Fruit fly (Drosophila melanogaster) whole organism, embryonic: Measurements from ENCODE around the gene mRpL14.

ENCODE experiments used
- Ada2b ChIP-seq: fragments of 200-800 bp; sonication (Bioruptor generic); IDR thresholded peaks from 2 replicates; pipeline ENCODE4 v1.3.6; 2022; ENCODE audit warnings: missing biosample characterization, missing genetic modification characterization
- B-H1 ChIP-seq: fragments of 200-800 bp; sonication (Bioruptor generic); IDR thresholded peaks from 3 replicates; pipeline ENCODE4 v1.3.6; 2022; ENCODE audit warnings: missing biosample characterization, missing genetic modification characterization
- CG10431 ChIP-seq: fragments of 200-800 bp; sonication (Bioruptor generic); optimal IDR thresholded peaks from 3 replicates; lab custom pipeline; 2018; ENCODE audit warnings: missing biosample characterization, mild to moderate bottlenecking, missing genetic modification characterization
- CG11696 ChIP-seq: fragments of 200-800 bp; sonication (Bioruptor generic); IDR thresholded peaks from 2 replicates; pipeline ENCODE4 v1.3.6; 2022; ENCODE audit warnings: missing biosample characterization, missing genetic modification characterization
- CG13296 ChIP-seq: fragments of 200-800 bp; sonication (Bioruptor generic); optimal IDR thresholded peaks from 3 replicates; lab custom pipeline; 2018; ENCODE audit warnings: missing biosample characterization, mild to moderate bottlenecking, missing genetic modification characterization
- CG13424 ChIP-seq: fragments of 200-800 bp; sonication (Bioruptor generic); optimal IDR thresholded peaks from 2 replicates; lab custom pipeline; 2019; ENCODE audit warnings: missing biosample characterization, mild to moderate bottlenecking, missing genetic modification characterization, moderate library complexity
- CG13775 ChIP-seq: fragments of 200-800 bp; sonication (Bioruptor generic); optimal IDR thresholded peaks from 3 replicates; lab custom pipeline; 2017; ENCODE audit warnings: missing biosample characterization, mild to moderate bottlenecking, missing genetic modification characterization
- CG15479 ChIP-seq: fragments of 200-800 bp; sonication (Bioruptor generic); optimal IDR thresholded peaks from 3 replicates; lab custom pipeline; 2019; ENCODE audit warnings: missing biosample characterization, mild to moderate bottlenecking, missing genetic modification characterization, moderate library complexity
- CG15514 ChIP-seq: fragments of 200-800 bp; sonication (Bioruptor generic); optimal IDR thresholded peaks from 3 replicates; lab custom pipeline; 2017; ENCODE audit warnings: missing biosample characterization, missing genetic modification characterization, mild to moderate bottlenecking, moderate library complexity, missing genetic modification reagents
- CG18262 ChIP-seq: fragments of 200-800 bp; optimal IDR thresholded peaks from 3 replicates; lab custom pipeline; 2019; ENCODE audit warnings: missing biosample characterization, mild to moderate bottlenecking, missing genetic modification characterization, moderate library complexity
- CG18764 ChIP-seq: fragments of 200-800 bp; sonication (Bioruptor generic); optimal IDR thresholded peaks from 3 replicates; lab custom pipeline; 2016; ENCODE audit warnings: missing biosample characterization, missing genetic modification characterization
- CG2116 ChIP-seq: fragments of 200-800 bp; sonication (Bioruptor generic); optimal IDR thresholded peaks from 3 replicates; lab custom pipeline; 2018; ENCODE audit warnings: missing biosample characterization, mild to moderate bottlenecking, missing genetic modification characterization
- CG3281 ChIP-seq: fragments of 200-800 bp; sonication (Bioruptor generic); optimal IDR thresholded peaks from 3 replicates; lab custom pipeline; 2017; ENCODE audit warnings: missing biosample characterization, mild to moderate bottlenecking, missing genetic modification characterization
- CG33213 ChIP-seq: fragments of 200-800 bp; sonication (Bioruptor generic); optimal IDR thresholded peaks from 3 replicates; lab custom pipeline; 2016; ENCODE audit warnings: missing biosample characterization, missing genetic modification characterization
- CG34422 ChIP-seq: fragments of 200-800 bp; sonication (Bioruptor generic); IDR thresholded peaks from 3 replicates; pipeline ENCODE4 v1.3.6; 2022; ENCODE audit warnings: missing biosample characterization, missing genetic modification characterization
- CG4617 ChIP-seq: fragments of 200-800 bp; sonication (Bioruptor generic); optimal IDR thresholded peaks from 3 replicates; lab custom pipeline; 2016; ENCODE audit warnings: missing biosample characterization, missing genetic modification characterization, borderline replicate concordance
- CG7271 ChIP-seq: fragments of 200-800 bp; sonication (Bioruptor generic); optimal IDR thresholded peaks from 2 replicates; lab custom pipeline; 2018; ENCODE audit warnings: missing biosample characterization, mild to moderate bottlenecking, missing genetic modification characterization, moderate library complexity
- CkIIα-i1 ChIP-seq: fragments of 200-800 bp; sonication (Bioruptor generic); IDR thresholded peaks from 2 replicates; pipeline ENCODE4 v1.3.6; 2022; ENCODE audit warnings: missing biosample characterization, missing genetic modification characterization
- Dll ChIP-seq: fragments of 200-800 bp; sonication (Bioruptor generic); IDR thresholded peaks from 4 replicates; pipeline ENCODE4 v1.3.6; 2022; ENCODE audit warnings: missing biosample characterization, missing genetic modification characterization; ENCODE audit not compliant: partially characterized antibody
- Doc2 ChIP-seq: fragments of 200-800 bp; sonication (Bioruptor generic); IDR thresholded peaks from 2 replicates; pipeline ENCODE4 v1.3.6; 2022; ENCODE audit warnings: missing biosample characterization, missing genetic modification characterization
- Gug ChIP-seq: fragments of 200-800 bp; sonication (Bioruptor generic); IDR thresholded peaks from 4 replicates; pipeline ENCODE4 v1.3.6; 2022; ENCODE audit warnings: missing biosample characterization, missing genetic modification characterization
- Kr ChIP-seq: fragments of 200-800 bp; sonication (Bioruptor generic); optimal IDR thresholded peaks from 2 replicates; lab custom pipeline; 2017; ENCODE audit warnings: missing biosample characterization, mild to moderate bottlenecking, missing genetic modification characterization
- Lhr ChIP-seq: fragments of 200-800 bp; sonication (Bioruptor generic); optimal IDR thresholded peaks from 3 replicates; lab custom pipeline; 2017; ENCODE audit warnings: mild to moderate bottlenecking, missing biosample characterization, missing genetic modification reagents, missing genetic modification characterization
- Meics ChIP-seq: fragments of 200-800 bp; sonication (Bioruptor generic); optimal IDR thresholded peaks from 2 replicates; lab custom pipeline; 2017; ENCODE audit warnings: missing biosample characterization, mild to moderate bottlenecking, missing genetic modification characterization
- Mes4 ChIP-seq: fragments of 200-800 bp; sonication (Bioruptor generic); optimal IDR thresholded peaks from 2 replicates; lab custom pipeline; 2016; ENCODE audit warnings: missing biosample characterization, missing genetic modification characterization
- NFAT ChIP-seq: fragments of 200-800 bp; sonication (Bioruptor generic); IDR thresholded peaks from 2 replicates; pipeline ENCODE4 v1.3.6; 2022; ENCODE audit warnings: missing biosample characterization, missing genetic modification characterization
- Nf-YC ChIP-seq: fragments of 200-800 bp; optimal IDR thresholded peaks from 3 replicates; lab custom pipeline; 2019; ENCODE audit warnings: missing biosample characterization, mild to moderate bottlenecking, missing genetic modification characterization, moderate library complexity
- Opbp ChIP-seq: fragments of 200-800 bp; sonication (Bioruptor generic); IDR thresholded peaks from 3 replicates; pipeline ENCODE4 v1.3.6; 2022; ENCODE audit warnings: missing biosample characterization, missing genetic modification characterization; ENCODE audit not compliant: partially characterized antibody
- Ptx1 ChIP-seq: fragments of 200-800 bp; sonication (Bioruptor generic); IDR thresholded peaks from 2 replicates; pipeline ENCODE4 v1.3.6; 2022; ENCODE audit warnings: missing biosample characterization, missing genetic modification characterization
- Six4 ChIP-seq: fragments of 200-800 bp; sonication (Bioruptor generic); optimal IDR thresholded peaks from 2 replicates; lab custom pipeline; 2016; ENCODE audit warnings: missing biosample characterization, missing genetic modification characterization
- Taf1 ChIP-seq: fragments of 200-800 bp; sonication (Bioruptor generic); IDR thresholded peaks from 2 replicates; pipeline ENCODE4 v1.3.6; 2022; ENCODE audit warnings: missing biosample characterization, missing genetic modification characterization
- ap ChIP-seq: fragments of 200-800 bp; sonication (Bioruptor generic); IDR thresholded peaks from 2 replicates; pipeline ENCODE4 v1.3.6; 2022; ENCODE audit warnings: missing biosample characterization, missing genetic modification characterization
- chm ChIP-seq: fragments of 200-800 bp; sonication (Bioruptor generic); IDR thresholded peaks from 2 replicates; pipeline ENCODE4 v1.3.6; 2022; ENCODE audit warnings: missing biosample characterization, missing genetic modification characterization
- crol ChIP-seq: fragments of 200-800 bp; sonication (Bioruptor generic); IDR thresholded peaks from 2 replicates; pipeline ENCODE4 v1.3.6; 2022; ENCODE audit warnings: missing biosample characterization, missing genetic modification characterization
- grn ChIP-seq: fragments of 200-800 bp; sonication (Bioruptor generic); optimal IDR thresholded peaks from 3 replicates; lab custom pipeline; 2017; ENCODE audit warnings: missing biosample characterization, missing genetic modification characterization
- hth ChIP-seq: fragments of >200 bp; optimal IDR thresholded peaks from 2 replicates; lab custom pipeline; 2017; ENCODE audit warnings: inconsistent platforms
- lilli ChIP-seq: fragments of 200-800 bp; sonication (Bioruptor generic); optimal IDR thresholded peaks from 3 replicates; lab custom pipeline; 2016; ENCODE audit warnings: missing biosample characterization, missing genetic modification characterization
- mam ChIP-seq: fragments of 200-800 bp; sonication (Bioruptor generic); optimal IDR thresholded peaks from 3 replicates; lab custom pipeline; 2016; ENCODE audit warnings: missing biosample characterization, missing genetic modification characterization
- onecut ChIP-seq: fragments of 200-800 bp; sonication (Bioruptor generic); IDR thresholded peaks from 2 replicates; pipeline ENCODE4 v1.3.6; 2022; ENCODE audit warnings: missing biosample characterization, missing genetic modification characterization
- p53 ChIP-seq: fragments of 200-800 bp; sonication (Bioruptor generic); optimal IDR thresholded peaks from 2 replicates; lab custom pipeline; 2016; ENCODE audit warnings: missing biosample characterization, missing genetic modification characterization
- pfk ChIP-seq: fragments of 200-800 bp; sonication (Bioruptor generic); optimal IDR thresholded peaks from 2 replicates; lab custom pipeline; 2018; ENCODE audit warnings: missing biosample characterization, mild to moderate bottlenecking, missing genetic modification characterization, moderate library complexity
- ranshi ChIP-seq: fragments of 200-800 bp; sonication (Bioruptor generic); IDR thresholded peaks from 2 replicates; pipeline ENCODE4 v1.3.6; 2022; ENCODE audit warnings: missing biosample characterization, missing genetic modification characterization
- rib ChIP-seq: fragments of 200-800 bp; sonication (Bioruptor generic); IDR thresholded peaks from 2 replicates; pipeline ENCODE4 v1.3.6; 2022; ENCODE audit warnings: missing biosample characterization, missing genetic modification characterization
- sc ChIP-seq, 3 experiments: fragments of >200 bp in 2 of 3; fragments of 200-800 bp in 1 of 3; sonication (Bioruptor generic) in 1 of 3; optimal IDR thresholded peaks; 2 replicates in 2 of 3; 3 replicates in 1 of 3; lab custom pipeline; 2017; ENCODE audit warnings: mild to moderate bottlenecking in 1 of 3, missing biosample characterization in 1 of 3, missing genetic modification characterization in 1 of 3, missing genetic modification reagents in 1 of 3
- sens-2 ChIP-seq: fragments of 200-800 bp; sonication (Bioruptor generic); IDR thresholded peaks from 2 replicates; pipeline ENCODE4 v1.3.6; 2022; ENCODE audit warnings: missing biosample characterization, missing genetic modification characterization
- sima ChIP-seq: fragments of 200-800 bp; sonication (Bioruptor generic); optimal IDR thresholded peaks from 2 replicates; lab custom pipeline; 2016; ENCODE audit warnings: missing biosample characterization, missing genetic modification characterization
- sna ChIP-seq: fragments of 200-800 bp; sonication (Bioruptor generic); IDR thresholded peaks from 2 replicates; pipeline ENCODE4 v1.3.6; 2022; ENCODE audit warnings: missing biosample characterization, missing genetic modification characterization; ENCODE audit not compliant: partially characterized antibody
- sqz ChIP-seq: fragments of 200-800 bp; sonication (Bioruptor generic); optimal IDR thresholded peaks from 3 replicates; lab custom pipeline; 2018; ENCODE audit warnings: missing biosample characterization, mild to moderate bottlenecking, missing genetic modification characterization
- ssp ChIP-seq: fragments of 200-800 bp; sonication (Bioruptor generic); IDR thresholded peaks from 2 replicates; pipeline ENCODE4 v1.3.6; 2022; ENCODE audit warnings: missing biosample characterization, missing genetic modification characterization
- wdn ChIP-seq: fragments of 200-800 bp; sonication (Bioruptor generic); IDR thresholded peaks from 2 replicates; pipeline ENCODE4 v1.3.6; 2022; ENCODE audit warnings: missing biosample characterization, missing genetic modification characterization

Gene mRpL14

DNA sequence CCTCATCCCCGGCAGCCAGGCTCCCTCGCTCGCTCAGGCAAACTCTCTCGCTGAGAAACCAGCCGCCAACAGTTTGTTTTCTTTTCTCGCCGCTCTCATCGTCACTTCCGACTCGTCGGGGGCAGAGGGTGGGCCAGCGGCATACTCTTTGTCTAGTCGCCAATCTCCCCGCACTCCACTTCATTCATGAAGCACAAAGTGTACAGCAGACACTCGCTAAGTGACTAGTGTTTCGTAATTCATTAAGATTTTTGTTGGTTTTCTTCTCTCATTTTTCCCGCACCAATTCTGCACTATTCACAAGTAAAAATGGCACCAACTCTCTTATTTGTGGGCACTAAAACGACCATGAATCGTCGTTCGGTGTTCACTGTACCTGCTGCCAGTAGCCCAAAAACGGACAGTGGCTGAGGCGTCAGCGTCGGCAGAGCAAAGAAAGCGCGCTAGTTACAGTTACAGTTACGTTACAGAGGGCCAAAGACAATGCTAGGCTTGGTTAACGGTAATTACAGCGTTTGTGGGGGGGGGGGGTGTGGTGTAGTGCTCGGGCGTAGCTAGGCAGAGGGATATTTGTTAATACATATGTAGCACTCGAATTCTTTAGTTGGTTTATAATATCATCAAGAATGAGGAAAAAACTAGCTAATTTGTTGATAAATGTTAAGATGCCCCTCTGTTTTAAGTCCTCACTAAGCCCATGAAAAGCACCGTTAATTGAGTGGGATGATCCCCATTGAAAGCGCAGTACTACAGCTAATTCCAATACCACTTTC lies 46.8 kb downstream of the mRpL14 start:
- TF ChIP-seq rib (GFP tag; lab: Robert Waterston, UW) (peak; percentile 94), ap (peak; percentile 98), CG15514 (GFP tag; lab: Kevin White, UChicago) (peak; percentile 94), Taf1 (peak; percentile 94), Nf-YC (tag; lab: Kevin White, UChicago) (peak; percentile 85), CG10431 (GFP tag; lab: Kevin White, UChicago) (peak; percentile 95), ssp (GFP tag; lab: Robert Waterston, UW) (peak; percentile 94), p53 (peak; percentile 98), onecut (GFP tag; lab: Robert Waterston, UW) (peak; percentile 96), sqz (GFP tag; lab: Kevin White, UChicago) (peak; percentile 97), CG4617 (GFP tag; lab: Kevin White, UChicago) (peak; percentile 99), sima (GFP tag; lab: Kevin White, UChicago) (peak; percentile 96), sc (optimal IDR thresholded peaks at IDR 0.05; lab: Kevin White, UChicago) (no peak), sc (GFP tag; optimal IDR thresholded peaks at IDR 0.05; lab: Kevin White, UChicago) (peak; percentile 98), lilli (peak; percentile 99), CG18764 (GFP tag; lab: Kevin White, UChicago) (peak; percentile 98), CG13775 (GFP tag; lab: Kevin White, UChicago) (peak; percentile 95), Gug (GFP tag; lab: Robert Waterston, UW) (peak; percentile 99), CkIIα-i1 (GFP tag; lab: Robert Waterston, UW) (peak; percentile 95), Meics (peak; percentile 97), CG13424 (tag; lab: Kevin White, UChicago) (peak; percentile 98), ranshi (peak; percentile 99), Doc2 (peak; percentile 91), B-H1 (GFP tag; lab: Robert Waterston, UW) (peak; percentile 97), Ada2b (GFP tag; lab: Robert Waterston, UW) (peak; percentile 98), Ptx1 (GFP tag; lab: Robert Waterston, UW) (peak; percentile 99), chm (GFP tag; lab: Robert Waterston, UW) (peak; percentile 99), crol (peak; percentile 98), CG34422 (GFP tag; lab: Robert Waterston, UW) (peak; percentile 99), hth (lab: Kevin White, UChicago) (no peak), CG3281 (GFP tag; lab: Kevin White, UChicago) (peak; percentile 96), wdn (GFP tag; lab: Robert Waterston, UW) (peak; percentile 97), CG2116 (GFP tag; lab: Kevin White, UChicago) (peak; percentile 84), pfk (GFP tag; lab: Kevin White, UChicago) (peak; percentile 21), Opbp (no peak), CG33213 (GFP tag; lab: Kevin White, UChicago) (peak; percentile 99), grn (GFP tag; lab: Kevin White, UChicago) (peak; percentile 87), sna (GFP tag; lab: Robert Waterston, UW) (no peak), Kr (GFP tag; lab: Kevin White, UChicago) (peak; percentile 59), Dll (GFP tag; lab: Robert Waterston, UW) (no peak), CG18262 (tag; lab: Kevin White, UChicago) (peak; percentile 98), NFAT (GFP tag; lab: Robert Waterston, UW) (peak; percentile 97), sens-2 (GFP tag; lab: Robert Waterston, UW) (peak; percentile 98), Mes4 (GFP tag; lab: Kevin White, UChicago) (peak; percentile 98), CG15479 (GFP tag; lab: Kevin White, UChicago) (peak; percentile 20), mam (GFP tag; lab: Kevin White, UChicago) (peak; percentile 99), Six4 (GFP tag; lab: Kevin White, UChicago) (peak; percentile 99), CG7271 (tag; lab: Kevin White, UChicago) (peak; percentile 85), CG11696 (GFP tag; lab: Robert Waterston, UW) (peak; percentile 89), CG13296 (GFP tag; lab: Kevin White, UChicago) (peak; percentile 97), Lhr (GFP tag; lab: Kevin White, UChicago) (peak; percentile 97)
